Worm (Caenorhabditis elegans): Measurements from ENCODE around the gene T23B12.11.

ce11 chrV:8426741-8427457 is 28.3 kb upstream of the T23B12.11 start:
- no peak for TF ChIP-seq tbx-37 (GFP tag; conservative IDR thresholded peaks at IDR 0.05)
- TF ChIP-seq hmg-4 (GFP tag; optimal IDR thresholded peaks at IDR 0.05) = no peak
- TF ChIP-seq F13C5.2 (tag; optimal IDR thresholded peaks at IDR 0.05) = no peak
- no peak for TF ChIP-seq ceh-13 (GFP tag; optimal IDR thresholded peaks at IDR 0.05)
- no peak for TF ChIP-seq aly-1 (tag; optimal IDR thresholded peaks at IDR 0.05)
- no peak for TF ChIP-seq flt-1 (GFP tag; IDR thresholded peaks at IDR 0.05)
- no peak for TF ChIP-seq ets-7 (tag; optimal IDR thresholded peaks at IDR 0.05)

All from whole organism, early embryonic.